Worm (Caenorhabditis elegans): ENCODE measurements around the gene R12C12.9.

- TF ChIP-seq snpc-4 (tag; optimal IDR thresholded peaks at IDR 0.05) (no peak), nhr-76 (tag; optimal IDR thresholded peaks at IDR 0.05) (no peak), blmp-1 (tag; optimal IDR thresholded peaks at IDR 0.05) (no peak), ces-1 (GFP tag; optimal IDR thresholded peaks at IDR 0.05) (no peak), nhr-237 (tag; optimal IDR thresholded peaks at IDR 0.05) (no peak), unc-39 (tag; optimal IDR thresholded peaks at IDR 0.05) (no peak), elt-3 (tag; optimal IDR thresholded peaks at IDR 0.05) (no peak), nhr-12 (tag; optimal IDR thresholded peaks at IDR 0.05) (no peak), lsy-2 (tag; optimal IDR thresholded peaks at IDR 0.05) (no peak)
Measured at ce11 chrII:6001004-6001403, 23.8 kb downstream of the R12C12.9 start.

All from whole organism, mixed stage, embryonic.